Worm (Caenorhabditis elegans) whole organism, mixed stage, embryonic: ENCODE measurements around the gene his-38.

Experiments used
- ces-1 ChIP-seq: fragments of 150-350 bp; optimal IDR thresholded peaks from 2 replicates; lab custom pipeline; 2014; ENCODE audit warnings: missing biosample characterization, missing genetic modification reagents, missing genetic modification characterization
- cnd-1 ChIP-seq: fragments of 200-800 bp; sonication (Bioruptor generic); optimal IDR thresholded peaks from 2 replicates; lab custom pipeline; 2018; ENCODE audit warnings: mild to moderate bottlenecking, missing genetic modification characterization, missing compliant biosample characterization
- drap-1 ChIP-seq: fragments of 200-800 bp; sonication (Bioruptor generic); optimal IDR thresholded peaks from 3 replicates; lab custom pipeline; 2018; ENCODE audit warnings: mild to moderate bottlenecking, missing genetic modification characterization, missing compliant biosample characterization
- elt-1 ChIP-seq: sonication (generic microtip); optimal IDR thresholded peaks from 2 replicates; lab custom pipeline; 2017; ENCODE audit warnings: missing genetic modification characterization, mild to moderate bottlenecking, missing compliant biosample characterization, antibody characterized with exemption, moderate library complexity, borderline replicate concordance; ENCODE audit not compliant: insufficient read depth
- lin-13 ChIP-seq: fragments of 150-350 bp; optimal IDR thresholded peaks from 2 replicates; lab custom pipeline; 2014; ENCODE audit warnings: missing biosample characterization, missing genetic modification characterization
- lsy-2 ChIP-seq: fragments of 150-350 bp; optimal IDR thresholded peaks from 2 replicates; lab custom pipeline; 2014; ENCODE audit warnings: missing biosample characterization, missing genetic modification characterization
- nhr-12 ChIP-seq: fragments of 150-350 bp; optimal IDR thresholded peaks from 2 replicates; lab custom pipeline; 2014; ENCODE audit warnings: missing biosample characterization, missing genetic modification characterization
- nhr-237 ChIP-seq: fragments of 150-350 bp; optimal IDR thresholded peaks from 2 replicates; lab custom pipeline; 2014; ENCODE audit warnings: missing biosample characterization, missing genetic modification characterization
- nhr-28 ChIP-seq: fragments of 150-350 bp; optimal IDR thresholded peaks from 2 replicates; lab custom pipeline; 2014; ENCODE audit warnings: missing biosample characterization, missing genetic modification characterization
- pha-4 ChIP-seq: fragments of 150-350 bp; optimal IDR thresholded peaks from 2 replicates; lab custom pipeline; 2018; ENCODE audit warnings: missing biosample characterization, missing genetic modification reagents, missing genetic modification characterization
- sptf-1 ChIP-seq: sonication (generic microtip); optimal IDR thresholded peaks from 2 replicates; lab custom pipeline; 2017; ENCODE audit warnings: mild to moderate bottlenecking, missing genetic modification characterization, moderate library complexity, missing compliant biosample characterization
- tbx-8 ChIP-seq: fragments of 200-800 bp; sonication (Bioruptor generic); optimal IDR thresholded peaks from 2 replicates; lab custom pipeline; 2018; ENCODE audit warnings: mild to moderate bottlenecking, missing genetic modification characterization, moderate library complexity, missing compliant biosample characterization
- unc-62 ChIP-seq: fragments of 150-350 bp; optimal IDR thresholded peaks from 2 replicates; lab custom pipeline; 2014; ENCODE audit warnings: missing biosample characterization, missing genetic modification reagents, missing genetic modification characterization
- ztf-11 ChIP-seq: fragments of 150-350 bp; optimal IDR thresholded peaks from 2 replicates; lab custom pipeline; 2014; ENCODE audit warnings: missing biosample characterization, missing genetic modification characterization

- TF ChIP-seq lsy-2 (tag; lab: Kevin White, UChicago) (no peak), sptf-1 (tag; lab: Kevin White, UChicago) (no peak), nhr-12 (tag; lab: Kevin White, UChicago) (no peak), nhr-28 (no peak), drap-1 (GFP tag; lab: Kevin White, UChicago) (no peak), elt-1 (tag; lab: Kevin White, UChicago) (no peak), lin-13 (tag; lab: Kevin White, UChicago) (no peak), ztf-11 (tag; lab: Kevin White, UChicago) (no peak), pha-4 (tag; lab: Kevin White, UChicago) (no peak), cnd-1 (tag; lab: Kevin White, UChicago) (no peak), nhr-237 (no peak), unc-62 (GFP tag; lab: Kevin White, UChicago) (no peak), ces-1 (GFP tag; lab: Kevin White, UChicago) (no peak), tbx-8 (GFP tag; lab: Kevin White, UChicago) (no peak)
These were observed 21.1 kb upstream of the his-38 start, which contains the start of gene ttr-30 for ce11 chrX:7330685-7331196.
